Fruit fly (Drosophila melanogaster) whole organism, prepupa: Measurements from ENCODE around the gene CG2617.

Source experiments
- Blimp-1 ChIP-seq: fragments of 200-800 bp; sonication (Bioruptor generic); optimal IDR thresholded peaks from 3 replicates; lab custom pipeline; 2017; ENCODE audit warnings: missing biosample characterization, missing genetic modification characterization, mild to moderate bottlenecking, moderate library complexity, missing genetic modification reagents
- CG11294 ChIP-seq: fragments of 200-800 bp; sonication (Bioruptor generic); IDR thresholded peaks from 2 replicates; pipeline ENCODE4 v1.3.6; 2022; ENCODE audit warnings: missing biosample characterization, missing genetic modification characterization
- CG11762 ChIP-seq: fragments of 200-800 bp; sonication (Bioruptor generic); optimal IDR thresholded peaks from 3 replicates; lab custom pipeline; 2016; ENCODE audit warnings: missing biosample characterization, missing genetic modification characterization; ENCODE audit not compliant: insufficient read depth
- CG11902 ChIP-seq: fragments of 200-800 bp; sonication (Bioruptor generic); optimal IDR thresholded peaks from 3 replicates; lab custom pipeline; 2016; ENCODE audit warnings: missing biosample characterization, missing genetic modification characterization
- CG15336 ChIP-seq: fragments of 200-800 bp; sonication (Bioruptor generic); IDR thresholded peaks from 2 replicates; pipeline ENCODE4 v1.3.6; 2022; ENCODE audit warnings: missing biosample characterization, missing genetic modification characterization
- CG1621 ChIP-seq: fragments of 200-800 bp; sonication (Bioruptor generic); optimal IDR thresholded peaks from 3 replicates; lab custom pipeline; 2018; ENCODE audit warnings: missing biosample characterization, mild to moderate bottlenecking, missing genetic modification characterization
- CG16779 ChIP-seq: fragments of 200-800 bp; sonication (Bioruptor generic); optimal IDR thresholded peaks from 3 replicates; lab custom pipeline; 2017; ENCODE audit warnings: missing biosample characterization, mild to moderate bottlenecking, missing genetic modification characterization
- CG3032 ChIP-seq: fragments of 200-800 bp; optimal IDR thresholded peaks from 2 replicates; lab custom pipeline; 2019; ENCODE audit warnings: missing biosample characterization, mild to moderate bottlenecking, missing genetic modification characterization, moderate library complexity
- CG31627 ChIP-seq: fragments of 200-800 bp; sonication (Bioruptor generic); optimal IDR thresholded peaks from 3 replicates; lab custom pipeline; 2016; ENCODE audit warnings: missing biosample characterization, missing genetic modification characterization
- CG32006 ChIP-seq: fragments of 200-800 bp; sonication (Bioruptor generic); optimal IDR thresholded peaks from 3 replicates; lab custom pipeline; 2017; ENCODE audit warnings: missing biosample characterization, mild to moderate bottlenecking, missing genetic modification characterization
- CG34406 ChIP-seq: fragments of 200-800 bp; sonication (Bioruptor generic); optimal IDR thresholded peaks from 3 replicates; lab custom pipeline; 2016; ENCODE audit warnings: missing biosample characterization, missing genetic modification characterization
- CG3919 ChIP-seq: fragments of 200-800 bp; sonication (Bioruptor generic); optimal IDR thresholded peaks from 3 replicates; lab custom pipeline; 2016; ENCODE audit warnings: missing biosample characterization, missing genetic modification characterization
- CG4318 ChIP-seq: fragments of 200-800 bp; sonication (Bioruptor generic); optimal IDR thresholded peaks from 3 replicates; lab custom pipeline; 2017; ENCODE audit warnings: missing biosample characterization, mild to moderate bottlenecking, missing genetic modification characterization
- CG6163 ChIP-seq: fragments of 200-800 bp; sonication (Bioruptor generic); IDR thresholded peaks from 3 replicates; pipeline ENCODE4 v1.3.6; 2022; ENCODE audit warnings: missing biosample characterization, missing genetic modification characterization
- CG6792 ChIP-seq: fragments of 200-800 bp; sonication (Bioruptor generic); optimal IDR thresholded peaks from 3 replicates; lab custom pipeline; 2016; ENCODE audit warnings: missing biosample characterization, missing genetic modification characterization
- CG6808 ChIP-seq: fragments of 200-800 bp; sonication (Bioruptor generic); optimal IDR thresholded peaks from 3 replicates; lab custom pipeline; 2017; ENCODE audit warnings: missing biosample characterization, missing genetic modification characterization, mild to moderate bottlenecking, moderate library complexity, missing genetic modification reagents
- CG6854 ChIP-seq: fragments of 200-800 bp; sonication (Bioruptor generic); optimal IDR thresholded peaks from 2 replicates; lab custom pipeline; 2017; ENCODE audit warnings: missing biosample characterization, mild to moderate bottlenecking, missing genetic modification characterization
- CG7368 ChIP-seq: fragments of 200-800 bp; sonication (Bioruptor generic); optimal IDR thresholded peaks from 3 replicates; lab custom pipeline; 2016; ENCODE audit warnings: missing biosample characterization, missing genetic modification characterization
- CG8119 ChIP-seq: fragments of 200-800 bp; sonication (Bioruptor generic); IDR thresholded peaks from 3 replicates; pipeline ENCODE4 v1.3.6; 2022; ENCODE audit warnings: missing biosample characterization, missing genetic modification characterization
- CG8319 ChIP-seq: fragments of 200-800 bp; sonication (Bioruptor generic); optimal IDR thresholded peaks from 3 replicates; lab custom pipeline; 2016; ENCODE audit warnings: missing biosample characterization, missing genetic modification characterization
- CG8632 ChIP-seq: fragments of 200-800 bp; sonication (Bioruptor generic); optimal IDR thresholded peaks from 3 replicates; lab custom pipeline; 2016; ENCODE audit warnings: missing biosample characterization, missing genetic modification characterization
- CG9139 ChIP-seq: fragments of 200-800 bp; sonication (Bioruptor generic); optimal IDR thresholded peaks from 3 replicates; lab custom pipeline; 2017; ENCODE audit warnings: missing biosample characterization, mild to moderate bottlenecking, missing genetic modification characterization
- Eip75B ChIP-seq: fragments of 200-800 bp; sonication (Bioruptor generic); optimal IDR thresholded peaks from 3 replicates; lab custom pipeline; 2016; ENCODE audit warnings: missing biosample characterization, missing genetic modification characterization
- Eip78C ChIP-seq: fragments of 200-800 bp; sonication (Bioruptor generic); peaks from one replicate; lab custom pipeline; 2016; ENCODE audit warnings: missing biosample characterization, missing genetic modification characterization
- Eip93F ChIP-seq: fragments of 200-800 bp; sonication (Bioruptor generic); optimal IDR thresholded peaks from 2 replicates; lab custom pipeline; 2016; ENCODE audit warnings: missing biosample characterization, mild to moderate bottlenecking, missing genetic modification characterization
- Ets96B ChIP-seq: fragments of 200-800 bp; optimal IDR thresholded peaks from 2 replicates; lab custom pipeline; 2019; ENCODE audit warnings: missing biosample characterization, mild to moderate bottlenecking, missing genetic modification characterization, moderate library complexity
- Gug ChIP-seq: fragments of 200-800 bp; sonication (Bioruptor generic); IDR thresholded peaks from 2 replicates; pipeline ENCODE4 v1.3.6; 2022; ENCODE audit warnings: missing biosample characterization, missing genetic modification characterization
- Hr39 ChIP-seq: fragments of 200-800 bp; sonication (Bioruptor generic); optimal IDR thresholded peaks from 2 replicates; lab custom pipeline; 2016; ENCODE audit warnings: missing biosample characterization, missing genetic modification characterization
- Hr4 ChIP-seq: fragments of 200-800 bp; sonication (Bioruptor generic); optimal IDR thresholded peaks from 3 replicates; lab custom pipeline; 2016; ENCODE audit warnings: missing biosample characterization, missing genetic modification characterization
- Lpt ChIP-seq: fragments of 200-800 bp; sonication (Bioruptor generic); optimal IDR thresholded peaks from 3 replicates; lab custom pipeline; 2016; ENCODE audit warnings: missing biosample characterization, missing genetic modification characterization
- Met ChIP-seq: fragments of 200-800 bp; sonication (Bioruptor generic); optimal IDR thresholded peaks from 3 replicates; lab custom pipeline; 2016; ENCODE audit warnings: missing biosample characterization, missing genetic modification characterization
- OdsH ChIP-seq: fragments of 200-800 bp; sonication (Bioruptor generic); optimal IDR thresholded peaks from 3 replicates; lab custom pipeline; 2016; ENCODE audit warnings: missing biosample characterization, missing genetic modification characterization
- Sox102F ChIP-seq: fragments of 200-800 bp; sonication (Bioruptor generic); optimal IDR thresholded peaks from 2 replicates; lab custom pipeline; 2016; ENCODE audit warnings: missing biosample characterization, mild to moderate bottlenecking, missing genetic modification characterization
- Sox15 ChIP-seq: fragments of 200-800 bp; sonication (Bioruptor generic); optimal IDR thresholded peaks from 3 replicates; lab custom pipeline; 2016; ENCODE audit warnings: missing biosample characterization, missing genetic modification characterization
- achi ChIP-seq: fragments of 200-800 bp; sonication (Bioruptor generic); optimal IDR thresholded peaks from 3 replicates; lab custom pipeline; 2016; ENCODE audit warnings: missing biosample characterization, missing genetic modification characterization
- acj6 ChIP-seq: fragments of 200-800 bp; sonication (Bioruptor generic); optimal IDR thresholded peaks from 3 replicates; lab custom pipeline; 2016; ENCODE audit warnings: missing biosample characterization, missing genetic modification characterization
- cyc ChIP-seq: fragments of 200-800 bp; sonication (Bioruptor generic); optimal IDR thresholded peaks from 3 replicates; lab custom pipeline; 2016; ENCODE audit warnings: missing biosample characterization, missing genetic modification characterization
- dac ChIP-seq: fragments of 200-800 bp; sonication (Bioruptor generic); optimal IDR thresholded peaks from 2 replicates; lab custom pipeline; 2017; ENCODE audit warnings: missing biosample characterization, mild to moderate bottlenecking, missing genetic modification characterization
- dsx ChIP-seq: fragments of 200-800 bp; optimal IDR thresholded peaks from 3 replicates; lab custom pipeline; 2019; ENCODE audit warnings: missing biosample characterization, mild to moderate bottlenecking, missing genetic modification characterization, moderate library complexity; ENCODE audit not compliant: poor library complexity, severe bottlenecking
- eg ChIP-seq: fragments of 200-800 bp; sonication (Bioruptor generic); IDR thresholded peaks from 3 replicates; pipeline ENCODE4 v1.3.6; 2022; ENCODE audit warnings: missing biosample characterization, missing genetic modification characterization
- esn ChIP-seq: fragments of 200-800 bp; sonication (Bioruptor generic); optimal IDR thresholded peaks from 2 replicates; lab custom pipeline; 2016; ENCODE audit warnings: missing biosample characterization, mild to moderate bottlenecking, missing genetic modification characterization, moderate library complexity
- fd59A ChIP-seq: fragments of 200-800 bp; sonication (Bioruptor generic); optimal IDR thresholded peaks from 2 replicates; lab custom pipeline; 2017; ENCODE audit warnings: missing biosample characterization, mild to moderate bottlenecking, missing genetic modification characterization, missing genetic modification reagents
- fd85E ChIP-seq: fragments of 200-800 bp; sonication (Bioruptor generic); optimal IDR thresholded peaks from 3 replicates; lab custom pipeline; 2016; ENCODE audit warnings: missing biosample characterization, missing genetic modification characterization
- lz ChIP-seq: fragments of 200-800 bp; sonication (Bioruptor generic); optimal IDR thresholded peaks from 3 replicates; lab custom pipeline; 2016; ENCODE audit warnings: missing biosample characterization, missing genetic modification characterization
- net ChIP-seq: fragments of 200-800 bp; sonication (Bioruptor generic); optimal IDR thresholded peaks from 3 replicates; lab custom pipeline; 2016; ENCODE audit warnings: missing biosample characterization, missing genetic modification characterization
- pdm3 ChIP-seq: fragments of 200-800 bp; sonication (Bioruptor generic); optimal IDR thresholded peaks from 3 replicates; lab custom pipeline; 2016; ENCODE audit warnings: missing biosample characterization, missing genetic modification characterization
- spab ChIP-seq: fragments of 200-800 bp; sonication (Bioruptor generic); optimal IDR thresholded peaks from 2 replicates; lab custom pipeline; 2017; ENCODE audit warnings: missing biosample characterization, mild to moderate bottlenecking, missing genetic modification characterization, missing genetic modification reagents
- ss ChIP-seq, 2 experiments: fragments of 200-800 bp; sonication (Bioruptor generic); optimal IDR thresholded peaks; 2 replicates in 1 of 2; 3 replicates in 1 of 2; lab custom pipeline; 2017 to 2018; ENCODE audit warnings: mild to moderate bottlenecking in 2 of 2, missing biosample characterization in 2 of 2, missing genetic modification characterization in 2 of 2, moderate library complexity in 1 of 2
- svp ChIP-seq: fragments of 200-800 bp; sonication (Bioruptor generic); peaks from one replicate; lab custom pipeline; 2016; ENCODE audit warnings: missing biosample characterization, missing genetic modification characterization
- topi ChIP-seq: fragments of 200-800 bp; sonication (Bioruptor generic); optimal IDR thresholded peaks from 3 replicates; lab custom pipeline; 2016; ENCODE audit warnings: missing biosample characterization, missing genetic modification characterization
- vri ChIP-seq: fragments of 200-800 bp; sonication (Bioruptor generic); optimal IDR thresholded peaks from 3 replicates; lab custom pipeline; 2016; ENCODE audit warnings: missing biosample characterization, mild to moderate bottlenecking, missing genetic modification characterization

CG2617 gene

dm6 chr2L:20700534-20701239, 18.5 kb downstream of the CG2617 start:
- TF ChIP-seq Eip93F (GFP tag; lab: Kevin White, UChicago) (peak; percentile 48), ss (GFP tag; optimal IDR thresholded peaks at IDR 0.05; lab: Kevin White, UChicago) (peak; percentile 46 to 58), CG3032 (tag; lab: Kevin White, UChicago) (peak; percentile 76), net (GFP tag; lab: Kevin White, UChicago) (peak; percentile 63), CG8319 (GFP tag; lab: Kevin White, UChicago) (no peak), cyc (GFP tag; lab: Kevin White, UChicago) (peak; percentile 57), CG9139 (GFP tag; lab: Kevin White, UChicago) (no peak), Hr39 (GFP tag; lab: Kevin White, UChicago) (peak; percentile 62), CG11902 (GFP tag; lab: Kevin White, UChicago) (peak; percentile 57), CG31627 (GFP tag; lab: Kevin White, UChicago) (peak; percentile 74), Eip75B (GFP tag; lab: Kevin White, UChicago) (peak; percentile 68), fd59A (peak; percentile 80), eg (GFP tag; lab: Robert Waterston, UW) (peak; percentile 73), spab (GFP tag; lab: Kevin White, UChicago) (peak; percentile 63), svp (GFP tag; lab: Kevin White, UChicago) (peak; percentile 85), lz (GFP tag; lab: Kevin White, UChicago) (peak; percentile 77), Met (GFP tag; lab: Kevin White, UChicago) (peak; percentile 78), Sox15 (GFP tag; lab: Kevin White, UChicago) (peak; percentile 64), CG16779 (tag; lab: Kevin White, UChicago) (peak; percentile 39), dsx (GFP tag; lab: Kevin White, UChicago) (peak; percentile 93), CG6808 (GFP tag; lab: Kevin White, UChicago) (peak; percentile 53), CG3919 (GFP tag; lab: Kevin White, UChicago) (peak; percentile 75), Eip78C (GFP tag; lab: Kevin White, UChicago) (peak; percentile 89), CG6163 (GFP tag; lab: Robert Waterston, UW) (peak; percentile 84), fd85E (GFP tag; lab: Kevin White, UChicago) (no peak), esn (peak; percentile 84), CG34406 (GFP tag; lab: Kevin White, UChicago) (peak; percentile 82), topi (no peak), CG7368 (GFP tag; lab: Kevin White, UChicago) (peak; percentile 38), CG8119 (GFP tag; lab: Robert Waterston, UW) (peak; percentile 77), acj6 (GFP tag; lab: Kevin White, UChicago) (peak; percentile 80), CG6792 (GFP tag; lab: Kevin White, UChicago) (peak; percentile 80), Sox102F (GFP tag; lab: Kevin White, UChicago) (peak; percentile 70), CG11762 (GFP tag; lab: Kevin White, UChicago) (no peak), CG1621 (tag; lab: Kevin White, UChicago) (peak; percentile 22), pdm3 (GFP tag; lab: Kevin White, UChicago) (peak; percentile 51), achi (GFP tag; lab: Kevin White, UChicago) (peak; percentile 88), dac (GFP tag; lab: Kevin White, UChicago) (no peak), CG6854 (GFP tag; lab: Kevin White, UChicago) (peak; percentile 12), vri (GFP tag; lab: Kevin White, UChicago) (peak; percentile 71), Lpt (GFP tag; lab: Kevin White, UChicago) (peak; percentile 58), OdsH (GFP tag; lab: Kevin White, UChicago) (peak; percentile 80), Blimp-1 (peak; percentile 66), CG15336 (peak; percentile 78), CG11294 (GFP tag; lab: Robert Waterston, UW) (peak; percentile 39; the same call in 1 of the 2 replicates), CG32006 (GFP tag; lab: Kevin White, UChicago) (peak; percentile 82), Hr4 (GFP tag; lab: Kevin White, UChicago) (no peak), CG4318 (GFP tag; lab: Kevin White, UChicago) (peak; percentile 40), CG8632 (GFP tag; lab: Kevin White, UChicago) (peak; percentile 75), Gug (GFP tag; lab: Robert Waterston, UW) (peak; percentile 45; the same call in 1 of the 2 replicates), Ets96B (tag; lab: Kevin White, UChicago) (peak; percentile 69)
